Fruit fly (Drosophila melanogaster) S2 (cell line): Measurements from ENCODE around the gene CG13058.

Source experiments
- CG8478 ChIP-seq: fragments of >200 bp; optimal IDR thresholded peaks from 2 replicates; lab custom pipeline; 2018
- CTCF ChIP-seq, 2 experiments: fragments of >200 bp; optimal IDR thresholded peaks; 2 replicates each; lab custom pipeline; 2018

DNA sequence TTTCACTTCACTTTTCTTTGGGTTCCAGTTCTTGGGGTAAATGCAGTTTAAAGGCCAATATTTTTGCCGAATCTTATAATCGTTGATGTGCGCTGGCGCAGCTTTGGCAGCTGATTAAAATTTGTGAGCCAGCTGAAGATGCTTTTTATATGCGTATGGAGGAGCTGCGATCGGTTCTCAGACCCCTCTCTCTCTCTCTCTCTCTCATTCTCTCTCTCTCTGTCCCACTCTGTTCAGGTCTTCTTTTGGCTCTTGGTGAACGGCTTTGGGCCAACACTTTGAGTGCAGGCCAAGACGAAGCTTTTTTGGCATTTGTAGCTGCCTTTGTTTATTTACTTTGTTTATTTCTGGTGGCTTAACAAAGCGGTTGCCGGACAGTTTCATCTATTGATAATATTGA, 40.3 kb upstream of the CG13058 start, which contains the start of gene CG13046:
- TF ChIP-seq CTCF (optimal IDR thresholded peaks at IDR 0.05; lab: Kevin White, UChicago) (no peak), CG8478 (no peak)
